Worm (Caenorhabditis elegans) whole organism, L2 larva: ENCODE results near the gene F59B10.4.

Experiments used
- ZK546.5 ChIP-seq: sonication (generic microtip); optimal IDR thresholded peaks from 2 replicates; lab custom pipeline; 2017; ENCODE audit warnings: missing biosample characterization, missing genetic modification characterization
- nhr-25 ChIP-seq: fragments of 150-350 bp; sonication (generic microtip); optimal IDR thresholded peaks from 3 replicates; lab custom pipeline; 2014; ENCODE audit warnings: missing biosample characterization, missing genetic modification characterization
- nhr-77 ChIP-seq: fragments of 150-350 bp; optimal IDR thresholded peaks from 2 replicates; lab custom pipeline; 2014; ENCODE audit warnings: missing biosample characterization, missing genetic modification characterization
- snpc-4 ChIP-seq: fragments of 150-350 bp; optimal IDR thresholded peaks from 2 replicates; lab custom pipeline; 2014; ENCODE audit warnings: missing biosample characterization, missing genetic modification characterization
- unc-62 ChIP-seq: fragments of 150-350 bp; optimal IDR thresholded peaks from 2 replicates; lab custom pipeline; 2014; ENCODE audit warnings: missing biosample characterization, missing genetic modification reagents, missing genetic modification characterization
- ztf-4 ChIP-seq: fragments of 150-350 bp; optimal IDR thresholded peaks from 2 replicates; lab custom pipeline; 2014; ENCODE audit warnings: missing biosample characterization, missing genetic modification characterization

- no peak for TF ChIP-seq nhr-77 (tag; lab: Kevin White, UChicago)
- peak; percentile 25 for TF ChIP-seq snpc-4 (tag; lab: Kevin White, UChicago)
- peak; percentile 63 for TF ChIP-seq ztf-4 (tag; lab: Kevin White, UChicago)
- no peak for TF ChIP-seq ZK546.5 (tag; lab: Kevin White, UChicago)
- TF ChIP-seq nhr-25 (tag; lab: Kevin White, UChicago), result peak; percentile 63
- no peak for TF ChIP-seq unc-62 (GFP tag; lab: Kevin White, UChicago)
These were observed 16.3 kb downstream of the F59B10.4 start, which contains the start of gene myrf-1 for ce11 chrII:10502491-10503063.
